Worm (Caenorhabditis elegans): ENCODE results near the gene srd-17.
"Not testable (repeated sequence)": the region's sequence is repeated elsewhere in the genome, so short reads cannot be mapped to it uniquely, and the experiment has no call there.

Gene srd-17

DNA sequence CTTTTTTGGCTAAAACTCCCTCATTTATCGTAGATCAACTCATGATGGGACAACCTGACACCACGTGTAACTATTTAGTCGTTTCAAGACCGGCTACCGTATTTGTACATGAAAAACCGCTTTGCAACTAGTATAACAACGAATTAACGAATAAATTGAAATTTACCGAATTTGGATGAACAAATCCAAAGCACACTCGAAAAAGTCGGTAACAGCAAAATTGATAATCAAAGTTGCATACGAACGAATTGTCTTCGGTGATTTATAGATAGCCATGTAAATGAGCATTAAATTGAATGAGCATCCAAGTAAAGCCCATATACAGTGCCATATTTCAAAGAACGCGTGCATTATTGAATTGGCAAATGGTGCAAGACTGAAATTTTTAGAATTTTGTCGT is at the start of gene srd-17:
srd-17 (minus strand) TSS at position 351 of the 400 bp plus-strand sequence.
- no peak for TF ChIP-seq unc-62 (GFP tag; optimal IDR thresholded peaks at IDR 0.05)

DNA sequence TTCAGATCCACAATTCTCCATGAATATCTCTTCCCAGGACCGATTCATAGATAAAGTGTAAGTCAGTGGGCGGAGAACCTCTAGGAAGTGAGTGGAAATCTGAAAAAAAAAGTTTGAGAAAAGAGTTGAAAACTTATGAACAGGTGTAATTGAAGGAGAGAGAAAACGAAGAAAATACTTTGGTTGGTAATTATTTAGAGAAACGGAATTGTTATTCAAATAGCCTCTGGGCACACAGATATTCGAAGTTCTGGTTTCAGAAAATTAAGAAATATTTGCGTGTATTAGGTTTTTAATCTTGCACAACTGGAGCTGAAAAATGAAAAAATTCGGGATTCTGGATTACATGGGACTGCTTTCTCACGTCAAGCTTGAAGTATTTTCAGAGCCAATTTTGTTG is 47.3 kb upstream of the srd-17 start, which contains the start of gene T10G3.2:
T10G3.2 (minus strand) TSS at position 101 of the 400 bp plus-strand sequence.
- TF ChIP-seq unc-62 (GFP tag; optimal IDR thresholded peaks at IDR 0.05), result no peak

DNA sequence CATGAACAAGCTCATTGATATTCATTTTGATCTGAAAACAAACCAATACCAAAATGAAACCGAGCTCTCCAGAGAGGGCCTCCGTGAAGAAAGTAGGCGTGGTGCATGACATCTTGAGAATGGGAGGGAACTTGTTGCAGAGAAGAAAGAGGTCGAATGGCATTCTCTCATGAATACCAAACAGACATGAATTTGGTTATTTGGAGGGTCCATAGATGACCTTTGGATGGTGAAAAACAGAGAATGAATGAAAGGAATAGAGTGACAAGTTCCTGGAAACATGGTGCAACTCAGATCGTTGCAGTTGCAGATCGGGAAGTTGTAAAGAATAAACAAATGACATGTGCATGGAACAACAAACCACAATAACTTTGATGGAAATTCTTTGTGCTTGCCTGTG is 43.8 kb upstream of the srd-17 start, which contains the start of gene T10G3.8:
T10G3.8 (minus strand) TSS at position 101 of the 400 bp plus-strand sequence.
- no peak for TF ChIP-seq unc-62 (GFP tag; optimal IDR thresholded peaks at IDR 0.05)

DNA sequence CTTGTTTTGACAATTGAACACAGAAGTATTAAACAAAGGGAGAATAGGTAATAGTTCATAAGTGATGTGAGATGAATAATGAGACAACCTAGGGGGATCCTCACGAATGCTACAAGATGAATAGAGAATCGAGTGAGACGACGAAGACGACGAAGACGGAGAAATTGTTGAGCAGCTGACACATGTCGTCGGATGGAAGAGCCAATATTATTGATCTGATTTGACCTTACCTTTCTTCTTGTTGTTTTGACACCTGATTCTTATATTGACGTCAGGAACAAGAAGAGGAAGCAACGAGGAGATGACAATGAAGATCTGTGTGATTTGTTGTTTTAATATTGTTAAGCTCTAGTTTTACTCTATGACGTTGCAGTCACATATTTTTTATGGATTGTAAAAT is 41.0 kb upstream of the srd-17 start, which contains the start of gene T10G3.1:
T10G3.1 (minus strand) TSS at position 213 of the 400 bp plus-strand sequence.
- no peak for TF ChIP-seq unc-62 (GFP tag; optimal IDR thresholded peaks at IDR 0.05)

DNA sequence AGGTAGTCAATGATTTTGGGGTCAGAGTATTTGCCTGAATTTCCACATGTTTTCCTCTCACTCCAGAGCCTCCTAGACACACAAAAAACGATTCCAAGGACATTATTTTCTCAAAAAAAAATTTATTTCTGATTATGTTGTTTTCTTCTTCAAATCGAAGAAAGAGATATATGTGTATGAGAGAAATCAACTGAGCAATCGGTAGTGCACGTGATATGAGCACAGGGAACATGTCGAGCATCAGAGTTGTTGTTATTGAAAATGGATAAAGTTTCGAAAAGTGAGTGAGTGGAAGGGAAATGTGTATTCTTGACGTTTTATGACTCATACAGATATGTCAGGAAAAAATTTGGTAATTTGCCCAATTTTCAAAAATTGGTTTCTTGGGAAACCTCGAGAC is 39.5 kb upstream of the srd-17 start:
- TF ChIP-seq unc-62 (GFP tag; optimal IDR thresholded peaks at IDR 0.05), result no peak

DNA sequence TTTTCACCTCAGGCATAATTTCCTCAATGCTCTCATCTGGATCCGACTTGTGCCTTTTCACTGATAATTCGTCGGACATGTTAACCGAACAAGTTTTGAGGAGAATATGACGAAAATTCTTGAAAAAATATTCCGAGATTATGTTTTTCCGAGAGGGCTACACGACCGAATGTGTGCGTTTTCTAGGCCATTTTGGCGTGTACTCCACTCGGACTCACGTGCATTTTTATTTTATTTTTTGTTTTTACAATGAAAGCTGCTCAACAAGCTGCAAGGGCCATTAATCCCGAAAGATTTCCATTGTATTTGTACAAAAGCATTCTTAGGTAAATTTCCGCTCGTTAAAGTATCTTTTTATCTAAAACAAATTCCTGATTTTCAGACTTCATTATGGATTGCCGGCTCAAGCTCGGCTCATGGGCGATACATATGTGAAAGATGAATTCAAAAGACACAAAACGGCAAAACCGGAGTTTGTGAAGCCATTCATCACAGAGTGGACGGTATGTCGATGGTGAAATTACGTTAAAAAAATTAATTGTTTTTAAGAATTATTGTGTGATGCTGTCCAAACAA is 35.8 kb upstream of the srd-17 start, which contains the start of the genes F25H9.6 and F25H9.7:
F25H9.6 (minus strand) TSS at position 172 of the 576 bp plus-strand sequence.
F25H9.7 (plus strand) TSS at position 187 of the 576 bp plus-strand sequence.
- no peak for TF ChIP-seq unc-62 (GFP tag; optimal IDR thresholded peaks at IDR 0.05)

DNA sequence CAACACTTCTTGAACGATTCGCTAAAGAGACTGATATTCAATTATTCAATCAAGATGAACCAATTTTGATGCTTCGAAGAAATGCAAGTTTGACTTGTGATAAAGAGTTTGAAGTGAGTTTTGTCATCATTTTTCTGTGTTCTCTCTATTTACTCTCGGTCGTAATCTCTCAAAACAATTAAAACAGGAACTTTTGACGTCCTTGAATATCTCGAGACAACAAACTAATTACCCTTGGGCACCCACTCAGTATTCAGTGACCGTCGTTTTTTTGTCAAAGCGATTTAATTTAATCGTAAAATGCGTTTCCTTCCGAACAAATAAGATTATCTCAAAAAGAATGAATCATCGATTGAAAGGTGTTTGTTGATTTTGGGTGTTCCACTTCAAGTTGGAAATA is 31.6 kb upstream of the srd-17 start:
- TF ChIP-seq unc-62 (GFP tag; optimal IDR thresholded peaks at IDR 0.05), result no peak

DNA sequence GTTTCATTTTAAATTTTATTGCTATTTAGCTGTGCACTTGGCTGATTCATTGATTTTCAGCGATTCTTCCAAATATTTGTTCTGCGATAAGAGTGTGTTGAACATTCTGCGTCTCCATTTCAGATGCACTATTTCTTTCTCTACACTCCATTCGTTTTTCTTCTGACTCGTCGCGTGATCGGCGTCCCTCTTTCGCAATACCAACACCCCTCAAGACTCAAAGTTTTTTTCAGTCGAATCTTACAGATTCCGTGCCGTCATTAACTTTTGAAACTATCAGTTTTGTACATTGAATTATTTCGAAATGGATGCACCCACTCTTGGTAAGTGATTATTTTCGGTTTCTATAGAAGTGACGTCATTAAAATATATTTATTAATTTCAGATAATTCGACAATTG is 30.5 kb upstream of the srd-17 start, which contains the start of gene frm-10:
frm-10 (plus strand) TSS at position 234 of the 400 bp plus-strand sequence.
- no peak for TF ChIP-seq unc-62 (GFP tag; optimal IDR thresholded peaks at IDR 0.05)

DNA sequence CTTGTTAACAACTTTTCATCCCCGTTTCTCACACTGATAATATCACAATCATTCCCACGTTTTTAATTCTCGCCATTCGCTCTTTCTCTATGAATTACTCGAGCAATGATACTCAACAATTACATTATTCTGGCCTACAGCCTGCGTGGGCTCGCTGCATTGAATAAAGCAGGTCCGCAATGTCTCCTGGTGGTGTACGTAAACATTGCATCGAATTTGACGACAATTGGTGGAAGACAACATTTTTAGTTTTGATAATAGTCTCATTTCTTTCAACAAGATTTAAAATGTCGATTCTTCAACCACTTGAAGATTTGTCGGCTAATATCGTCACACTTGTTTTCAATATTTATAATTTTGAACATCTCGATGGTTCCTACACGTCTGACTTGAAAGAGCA is 26.8 kb upstream of the srd-17 start, which contains the start of gene bath-39:
bath-39 (plus strand) TSS at position 137 of the 400 bp plus-strand sequence.
- TF ChIP-seq unc-62 (GFP tag; optimal IDR thresholded peaks at IDR 0.05), result no peak

DNA sequence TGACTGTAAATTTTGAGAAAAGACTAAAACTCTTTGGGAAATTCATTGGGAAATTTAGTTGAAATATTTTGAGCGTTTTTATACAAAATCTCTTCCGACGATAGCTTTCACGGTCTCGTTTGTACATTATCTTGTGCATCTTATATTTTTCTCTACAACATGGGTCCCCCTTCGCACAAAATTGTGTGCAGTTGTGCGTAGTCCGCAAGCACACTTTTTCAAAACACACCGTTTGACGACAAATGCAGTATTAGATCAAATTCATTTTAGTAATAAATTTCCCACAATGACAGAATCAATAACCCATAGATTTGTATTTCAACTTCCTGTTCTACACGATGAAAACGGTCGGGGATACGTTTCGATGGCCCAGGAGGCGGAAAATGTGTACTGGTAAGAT is 25.3 kb upstream of the srd-17 start, which contains the start of gene F25H9.2:
F25H9.2 (plus strand) TSS at position 226 of the 400 bp plus-strand sequence.
- no peak for TF ChIP-seq unc-62 (GFP tag; optimal IDR thresholded peaks at IDR 0.05)

DNA sequence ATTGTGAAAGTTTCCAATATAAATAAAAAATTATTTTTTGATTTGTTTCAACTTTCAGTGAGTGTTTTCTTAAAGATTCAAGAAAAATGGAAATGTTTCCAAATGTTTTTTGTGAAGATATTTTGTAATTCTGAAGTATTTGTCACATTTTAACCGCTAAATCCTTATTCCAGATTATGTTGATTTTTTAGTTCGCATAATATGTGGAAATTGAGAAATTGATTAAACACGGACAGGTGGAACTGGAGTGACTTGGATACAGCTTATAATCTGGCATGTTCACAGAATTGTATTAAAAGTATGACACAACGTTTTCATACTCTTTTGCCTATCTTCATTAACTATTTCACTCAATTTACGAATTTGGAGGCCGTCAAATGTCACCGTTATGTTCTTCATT is 22.9 kb upstream of the srd-17 start, which contains the start of gene lurp-3:
lurp-3 (plus strand) TSS at position 301 of the 400 bp plus-strand sequence.
- TF ChIP-seq unc-62 (GFP tag; optimal IDR thresholded peaks at IDR 0.05), result no peak

DNA sequence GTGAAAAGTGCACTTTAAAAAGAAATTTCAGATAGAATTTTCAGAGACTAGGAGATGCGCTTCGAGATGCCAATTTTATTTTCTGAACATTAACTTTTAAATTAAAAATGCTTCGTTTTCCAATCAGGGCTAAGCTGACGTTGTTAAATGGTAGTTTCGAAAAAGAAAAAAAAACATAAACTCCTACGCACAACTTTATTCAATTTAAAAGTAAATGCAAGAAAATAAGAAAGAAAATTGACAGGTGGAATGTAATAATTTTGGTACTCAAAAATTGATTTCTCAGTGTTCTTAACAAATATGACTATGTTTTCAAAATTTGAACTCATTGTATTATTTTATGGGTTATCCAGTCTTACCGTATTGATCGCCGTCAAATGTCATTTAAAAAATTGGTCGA is 20.8 kb upstream of the srd-17 start, which contains the start of gene lurp-2:
lurp-2 (plus strand) TSS at position 301 of the 400 bp plus-strand sequence.
- TF ChIP-seq unc-62 (GFP tag; optimal IDR thresholded peaks at IDR 0.05), result no peak

DNA sequence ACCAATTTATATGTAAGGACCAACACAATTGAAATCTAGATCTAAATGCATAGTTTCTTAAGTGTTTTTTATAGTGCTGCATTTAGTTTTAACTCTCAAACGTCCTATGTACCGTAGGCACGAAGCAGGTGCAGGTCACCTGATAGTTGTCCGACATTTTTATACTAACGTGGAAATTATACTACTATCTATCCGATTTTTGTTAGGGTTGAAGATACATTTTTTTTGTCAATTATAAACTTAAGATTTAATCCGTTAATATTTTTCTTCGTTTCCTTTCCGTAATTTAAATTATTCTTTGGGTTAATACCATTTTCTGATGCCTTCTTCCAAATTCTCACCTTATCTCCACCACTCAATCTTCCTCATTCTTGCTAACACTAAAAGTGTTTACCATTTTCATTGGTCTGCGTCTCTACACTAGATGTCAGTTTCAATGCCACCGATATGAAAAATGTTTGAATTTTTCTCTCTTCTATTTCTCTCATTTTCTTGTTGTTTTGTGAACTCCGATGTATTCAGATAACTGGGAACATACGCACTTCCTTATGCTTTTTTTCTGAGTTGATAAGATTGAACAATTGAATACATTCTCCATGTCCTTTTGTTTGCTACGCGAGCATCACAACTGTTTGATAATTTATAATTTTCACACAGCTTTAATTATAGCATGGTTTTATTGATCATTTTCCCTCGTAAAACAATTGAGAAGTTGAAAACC is 12.9 kb upstream of the srd-17 start, which contains the start of gene Y2H9A.4:
Y2H9A.4 (plus strand) TSS at position 671 of the 721 bp plus-strand sequence.
- TF ChIP-seq unc-62 (GFP tag; optimal IDR thresholded peaks at IDR 0.05), result no peak

DNA sequence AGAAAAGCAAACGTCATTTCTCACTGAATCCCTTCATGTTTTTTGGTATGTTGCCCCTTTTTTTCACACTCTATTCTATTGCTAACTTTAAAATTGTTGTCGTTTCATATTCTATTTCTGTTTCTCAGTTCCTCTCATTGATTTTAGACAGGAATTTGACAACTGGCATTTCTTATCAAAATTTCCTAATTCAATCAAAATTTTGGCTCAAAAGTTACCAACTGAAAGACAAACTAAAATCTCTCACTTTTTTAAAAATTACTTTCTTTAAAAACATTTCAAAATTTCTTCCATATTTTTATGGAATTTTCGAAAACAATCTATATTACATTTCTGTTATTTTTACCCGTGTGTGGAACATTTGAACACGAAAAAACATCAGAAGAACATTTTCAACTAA is 11.0 kb upstream of the srd-17 start, which contains the start of gene Y2H9A.6:
Y2H9A.6 (plus strand) TSS at position 301 of the 400 bp plus-strand sequence.
- not testable (repeated sequence) for TF ChIP-seq unc-62 (GFP tag; optimal IDR thresholded peaks at IDR 0.05)

DNA sequence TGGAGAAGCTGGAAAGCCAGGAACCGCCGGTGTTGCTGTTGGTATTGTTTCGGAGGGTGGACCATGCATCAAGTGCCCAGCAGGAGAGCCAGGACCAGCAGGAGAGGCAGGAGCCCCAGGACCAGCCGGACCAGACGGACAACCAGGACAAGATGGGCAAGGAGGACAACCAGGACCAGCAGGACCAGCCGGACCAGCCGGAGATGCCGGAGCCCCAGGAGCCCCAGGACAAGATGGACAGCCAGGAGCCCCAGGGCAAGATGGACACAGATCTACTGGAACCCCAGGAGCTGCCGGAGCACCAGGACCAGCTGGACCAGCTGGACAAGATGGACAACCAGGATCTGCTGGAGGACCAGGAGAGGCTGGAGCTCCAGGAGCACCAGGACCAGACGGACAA is 10.3 kb upstream of the srd-17 start:
- no peak for TF ChIP-seq unc-62 (GFP tag; optimal IDR thresholded peaks at IDR 0.05)

DNA sequence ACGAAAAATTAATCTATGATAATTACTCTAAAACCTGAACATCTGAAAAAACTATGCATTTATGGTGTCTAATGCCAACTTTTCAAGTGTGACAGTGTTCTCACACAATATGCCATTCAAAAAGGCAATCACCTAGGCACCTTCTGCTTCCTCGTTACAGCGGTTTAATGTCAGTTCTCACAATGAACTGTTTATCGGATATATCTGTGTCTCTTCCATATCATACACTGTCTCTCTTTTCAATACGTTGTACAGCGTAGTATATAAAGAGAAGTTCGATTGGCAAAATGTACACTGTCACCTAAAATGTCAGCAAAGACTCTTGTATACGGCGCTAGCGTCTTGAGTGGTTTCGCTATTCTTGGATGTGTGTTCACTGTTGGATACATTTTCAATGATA is 9.1 kb upstream of the srd-17 start, which contains the start of gene col-162:
col-162 (plus strand) TSS at position 301 of the 400 bp plus-strand sequence.
- TF ChIP-seq unc-62 (GFP tag; optimal IDR thresholded peaks at IDR 0.05), result no peak
